Worm (Caenorhabditis elegans) whole organism, L1 larva: ENCODE data around the gene fntb-1.

Experiments used
- C04F5.9 ChIP-seq: sonication (generic microtip); optimal IDR thresholded peaks from 2 replicates; lab custom pipeline; 2016; ENCODE audit warnings: missing genetic modification characterization, missing compliant biosample characterization
- C16A3.4 ChIP-seq: fragments of 150-350 bp; optimal IDR thresholded peaks from 2 replicates; lab custom pipeline; 2014; ENCODE audit warnings: missing biosample characterization, missing genetic modification characterization
- C34B4.2 ChIP-seq: sonication (generic microtip); optimal IDR thresholded peaks from 2 replicates; lab custom pipeline; 2017; ENCODE audit warnings: mild to moderate bottlenecking, missing genetic modification characterization, missing compliant biosample characterization
- F16B12.6 ChIP-seq: fragments of 150-350 bp; optimal IDR thresholded peaks from 2 replicates; lab custom pipeline; 2014; ENCODE audit warnings: missing biosample characterization, missing genetic modification characterization
- aha-1 ChIP-seq: fragments of 150-350 bp; optimal IDR thresholded peaks from 2 replicates; lab custom pipeline; 2014; ENCODE audit warnings: missing biosample characterization, missing genetic modification characterization
- blmp-1 ChIP-seq: fragments of 150-350 bp; optimal IDR thresholded peaks from 2 replicates; lab custom pipeline; 2014; ENCODE audit warnings: missing biosample characterization, missing genetic modification characterization
- ceh-63 ChIP-seq: fragments of 200-800 bp; sonication (Bioruptor generic); optimal IDR thresholded peaks from 2 replicates; lab custom pipeline; 2018; ENCODE audit warnings: mild to moderate bottlenecking, missing genetic modification characterization, missing compliant biosample characterization
- ceh-8 ChIP-seq: fragments of 200-800 bp; sonication (Bioruptor generic); optimal IDR thresholded peaks from 2 replicates; lab custom pipeline; 2018; ENCODE audit warnings: mild to moderate bottlenecking, missing genetic modification characterization, moderate library complexity, missing compliant biosample characterization
- ceh-90 ChIP-seq: sonication (generic microtip); optimal IDR thresholded peaks from 2 replicates; lab custom pipeline; 2016; ENCODE audit warnings: missing genetic modification characterization, missing compliant biosample characterization
- ces-1 ChIP-seq: fragments of 150-350 bp; optimal IDR thresholded peaks from 2 replicates; lab custom pipeline; 2014; ENCODE audit warnings: missing biosample characterization, missing genetic modification reagents, missing genetic modification characterization
- efl-1 ChIP-seq, 4 experiments: fragments of 150-350 bp; optimal IDR thresholded peaks in 3 of 4; peaks in 1 of 4; 1 replicate in 1 of 4; 2 replicates in 3 of 4; lab custom pipeline; 2014; ENCODE audit warnings: missing biosample characterization in 2 of 4, missing genetic modification characterization in 2 of 4, missing genetic modification reagents in 2 of 4
- efl-3 ChIP-seq: fragments of 200-800 bp; sonication (Bioruptor generic); optimal IDR thresholded peaks from 2 replicates; lab custom pipeline; 2018; ENCODE audit warnings: mild to moderate bottlenecking, missing genetic modification characterization, missing compliant biosample characterization
- egl-13 ChIP-seq: sonication (generic microtip); optimal IDR thresholded peaks from 2 replicates; lab custom pipeline; 2016; ENCODE audit warnings: missing genotype, missing genetic modification reagents, missing genetic modification characterization, missing compliant biosample characterization
- ets-5 ChIP-seq: fragments of 200-800 bp; sonication (Bioruptor generic); IDR thresholded peaks from 2 replicates; pipeline ENCODE4 v1.3.6; 2022; ENCODE audit warnings: missing genetic modification characterization, missing compliant biosample characterization
- fos-1 ChIP-seq: fragments of 150-350 bp; optimal IDR thresholded peaks from 2 replicates; lab custom pipeline; 2014; ENCODE audit warnings: missing biosample characterization, missing genetic modification characterization
- grh-1 ChIP-seq: fragments of 200-800 bp; sonication (Bioruptor generic); IDR thresholded peaks from 2 replicates; pipeline ENCODE4 v1.3.6; 2022; ENCODE audit warnings: missing genetic modification reagents, missing genetic modification characterization, missing compliant biosample characterization
- hlh-17 ChIP-seq: fragments of 200-800 bp; sonication (Bioruptor generic); optimal IDR thresholded peaks from 2 replicates; lab custom pipeline; 2018; ENCODE audit warnings: missing genetic modification characterization, mild to moderate bottlenecking, missing compliant biosample characterization, moderate library complexity, borderline replicate concordance
- irx-1 ChIP-seq: sonication (generic microtip); optimal IDR thresholded peaks from 2 replicates; lab custom pipeline; 2016; ENCODE audit warnings: missing genetic modification characterization, missing compliant biosample characterization
- isw-1 ChIP-seq: fragments of 200-800 bp; sonication (Bioruptor generic); IDR thresholded peaks from 2 replicates; pipeline ENCODE4 v1.3.6; 2022; ENCODE audit warnings: missing genetic modification characterization, missing compliant biosample characterization
- jun-1 ChIP-seq: fragments of 150-350 bp; optimal IDR thresholded peaks from 2 replicates; lab custom pipeline; 2014; ENCODE audit warnings: missing biosample characterization, missing genetic modification reagents, missing genetic modification characterization
- lin-13 ChIP-seq: fragments of 150-350 bp; optimal IDR thresholded peaks from 2 replicates; lab custom pipeline; 2014; ENCODE audit warnings: missing biosample characterization, missing genetic modification reagents, missing genetic modification characterization
- lin-14 ChIP-seq: fragments of 200-800 bp; sonication (Bioruptor generic); optimal IDR thresholded peaks from 2 replicates; lab custom pipeline; 2018; ENCODE audit warnings: mild to moderate bottlenecking, missing genetic modification characterization, moderate library complexity, missing compliant biosample characterization
- lin-15B ChIP-seq: fragments of 150-350 bp; sonication (generic microtip); optimal IDR thresholded peaks from 3 replicates; lab custom pipeline; 2014; ENCODE audit warnings: missing biosample characterization, missing genetic modification characterization
- lin-39 ChIP-seq: fragments of 150-350 bp; optimal IDR thresholded peaks from 2 replicates; lab custom pipeline; 2014; ENCODE audit warnings: missing biosample characterization, missing genetic modification reagents, missing genetic modification characterization
- lir-3 ChIP-seq: sonication (generic microtip); optimal IDR thresholded peaks from 2 replicates; lab custom pipeline; 2016; ENCODE audit warnings: mild to moderate bottlenecking, missing genetic modification characterization, moderate library complexity, missing compliant biosample characterization; ENCODE audit not compliant: poor library complexity
- lsy-2 ChIP-seq, 2 experiments: fragments of 150-350 bp; optimal IDR thresholded peaks; 2 replicates each; lab custom pipeline; 2014; ENCODE audit warnings: missing biosample characterization in 2 of 2, missing genetic modification characterization in 2 of 2
- mab-9 ChIP-seq: fragments of 200-800 bp; sonication (Bioruptor generic); IDR thresholded peaks from 2 replicates; pipeline ENCODE4 v1.3.6; 2022; ENCODE audit warnings: missing genetic modification reagents, missing genetic modification characterization, missing compliant biosample characterization
- nhr-11 ChIP-seq: fragments of 150-350 bp; optimal IDR thresholded peaks from 2 replicates; lab custom pipeline; 2014; ENCODE audit warnings: missing biosample characterization, missing genetic modification characterization
- nhr-12 ChIP-seq: sonication (generic microtip); optimal IDR thresholded peaks from 2 replicates; lab custom pipeline; 2017; ENCODE audit warnings: missing biosample characterization, missing genetic modification characterization
- nhr-19 ChIP-seq: fragments of 200-800 bp; sonication (Bioruptor generic); conservative IDR thresholded peaks from 2 replicates; pipeline ENCODE4 v1.3.6; 2022; ENCODE audit warnings: missing genetic modification characterization, missing compliant biosample characterization
- nhr-20 ChIP-seq: sonication (generic microtip); optimal IDR thresholded peaks from 2 replicates; lab custom pipeline; 2016; ENCODE audit warnings: mild to moderate bottlenecking, missing genetic modification characterization, missing compliant biosample characterization
- nhr-28 ChIP-seq: fragments of 150-350 bp; optimal IDR thresholded peaks from 2 replicates; lab custom pipeline; 2014; ENCODE audit warnings: missing biosample characterization, missing genetic modification characterization
- nhr-47 ChIP-seq: sonication (generic microtip); optimal IDR thresholded peaks from 2 replicates; lab custom pipeline; 2016; ENCODE audit warnings: mild to moderate bottlenecking, missing genetic modification characterization, moderate library complexity, missing compliant biosample characterization
- nhr-71 ChIP-seq: sonication (generic microtip); optimal IDR thresholded peaks from 2 replicates; lab custom pipeline; 2016; ENCODE audit warnings: mild to moderate bottlenecking, missing genetic modification characterization, moderate library complexity, missing compliant biosample characterization
- nhr-76 ChIP-seq: sonication (generic microtip); optimal IDR thresholded peaks from 2 replicates; lab custom pipeline; 2017; ENCODE audit warnings: missing biosample characterization, missing genetic modification characterization
- nhr-90 ChIP-seq: sonication (generic microtip); optimal IDR thresholded peaks from 2 replicates; lab custom pipeline; 2016; ENCODE audit warnings: mild to moderate bottlenecking, missing genetic modification characterization, missing compliant biosample characterization; ENCODE audit not compliant: poor library complexity
- pag-3 ChIP-seq: sonication (generic microtip); optimal IDR thresholded peaks from 2 replicates; lab custom pipeline; 2017; ENCODE audit warnings: missing genetic modification characterization, mild to moderate bottlenecking, missing compliant biosample characterization, antibody characterized with exemption, borderline replicate concordance; ENCODE audit not compliant: insufficient read depth
- rnt-1 ChIP-seq: sonication (generic microtip); optimal IDR thresholded peaks from 2 replicates; lab custom pipeline; 2016; ENCODE audit warnings: mild to moderate bottlenecking, missing genetic modification characterization, moderate library complexity, missing compliant biosample characterization
- sox-4 ChIP-seq: sonication (generic microtip); optimal IDR thresholded peaks from 2 replicates; lab custom pipeline; 2016; ENCODE audit warnings: missing genetic modification characterization, missing compliant biosample characterization
- tbx-2 ChIP-seq: sonication (generic microtip); optimal IDR thresholded peaks from 2 replicates; lab custom pipeline; 2016; ENCODE audit warnings: missing genetic modification characterization, missing compliant biosample characterization
- unc-130 ChIP-seq: fragments of 150-350 bp; optimal IDR thresholded peaks from 2 replicates; lab custom pipeline; 2017; ENCODE audit warnings: missing biosample characterization, missing genetic modification characterization, inconsistent platforms
- unc-30 ChIP-seq: sonication (generic microtip); optimal IDR thresholded peaks from 2 replicates; lab custom pipeline; 2017; ENCODE audit warnings: missing biosample characterization, missing genetic modification characterization
- vab-15 ChIP-seq: sonication (generic microtip); optimal IDR thresholded peaks from 2 replicates; lab custom pipeline; 2017; ENCODE audit warnings: missing genotype, mild to moderate bottlenecking, missing genetic modification characterization, missing compliant biosample characterization
- zag-1 ChIP-seq: fragments of 150-350 bp; optimal IDR thresholded peaks from 2 replicates; lab custom pipeline; 2014; ENCODE audit warnings: missing biosample characterization, missing genetic modification characterization
- ztf-11 ChIP-seq, 2 experiments: sonication (generic microtip); optimal IDR thresholded peaks; 2 replicates each; lab custom pipeline; 2016 to 2017; ENCODE audit warnings: missing genetic modification characterization in 2 of 2, missing biosample characterization in 1 of 2, missing compliant biosample characterization in 1 of 2
- ztf-4 ChIP-seq: fragments of 150-350 bp; optimal IDR thresholded peaks from 2 replicates; lab custom pipeline; 2014; ENCODE audit warnings: missing biosample characterization, missing genetic modification characterization

fntb-1 gene

ce11 chrV:14421325-14421724 is 26.1 kb upstream of the fntb-1 start, which contains the start of gene dhs-22:
dhs-22 (minus strand) TSS chrV:14421440.
- no peak for TF ChIP-seq grh-1 (GFP tag; lab: Robert Waterston, UW)
- no peak for TF ChIP-seq pag-3 (tag; lab: Kevin White, UChicago)
- TF ChIP-seq nhr-47 (tag; lab: Kevin White, UChicago), result no peak
- no peak for TF ChIP-seq vab-15 (tag; lab: Kevin White, UChicago)
- no peak for TF ChIP-seq C04F5.9 (tag; lab: Kevin White, UChicago)
- TF ChIP-seq lin-14 (GFP tag; lab: Kevin White, UChicago), result no peak
- TF ChIP-seq mab-9 (GFP tag; lab: Robert Waterston, UW), result no peak
- TF ChIP-seq nhr-19 (GFP tag; lab: Robert Waterston, UW), result no peak
- no peak for TF ChIP-seq nhr-28 (tag; lab: Kevin White, UChicago)
- TF ChIP-seq tbx-2 (tag; lab: Kevin White, UChicago), result no peak
- no peak for TF ChIP-seq nhr-90 (tag; lab: Kevin White, UChicago)
- no peak for TF ChIP-seq C16A3.4
- TF ChIP-seq fos-1 (tag; lab: Kevin White, UChicago), result no peak
- no peak for TF ChIP-seq lin-15B (tag; lab: Kevin White, UChicago)
- no peak for TF ChIP-seq hlh-17
- TF ChIP-seq nhr-12, result no peak
- TF ChIP-seq ztf-11 (tag; optimal IDR thresholded peaks at IDR 0.05; lab: Kevin White, UChicago), result no peak
- TF ChIP-seq unc-130 (tag; lab: Kevin White, UChicago), result no peak
- no peak for TF ChIP-seq F16B12.6 (tag; lab: Kevin White, UChicago)

ce11 chrV:14422317-14422716 is 25.1 kb upstream of the fntb-1 start, which contains the start of gene pas-1:
pas-1 (minus strand) TSS chrV:14422618.
- TF ChIP-seq ceh-90 (tag; lab: Kevin White, UChicago) (no peak), tbx-2 (tag; lab: Kevin White, UChicago) (no peak), efl-1 (optimal IDR thresholded peaks at IDR 0.05; lab: Kevin White, UChicago) (no peak), efl-1 (GFP tag; optimal IDR thresholded peaks at IDR 0.05 in 1 of 2; lab: Kevin White, UChicago) (peak in 1 of 2 experiments; percentile 10)

- TF ChIP-seq C16A3.4 (peak; percentile 59), lsy-2 (tag; optimal IDR thresholded peaks at IDR 0.05; lab: Kevin White, UChicago) (peak; percentile 27 to 71), egl-13 (tag; lab: Kevin White, UChicago) (no peak), nhr-71 (peak; percentile 62), rnt-1 (tag; lab: Kevin White, UChicago) (peak; percentile 42), C34B4.2 (tag; lab: Kevin White, UChicago) (no peak), aha-1 (tag; lab: Kevin White, UChicago) (no peak), ceh-8 (GFP tag; lab: Kevin White, UChicago) (no peak), ets-5 (GFP tag; lab: Robert Waterston, UW) (no peak), lin-39 (no peak), sox-4 (peak; percentile 29), lin-13 (GFP tag; lab: Kevin White, UChicago) (peak; percentile 12), irx-1 (tag; lab: Kevin White, UChicago) (no peak), isw-1 (GFP tag; lab: Robert Waterston, UW) (peak; percentile 32; the same call in 1 of the 2 replicates), nhr-28 (tag; lab: Kevin White, UChicago) (no peak), ceh-63 (GFP tag; lab: Kevin White, UChicago) (no peak), nhr-19 (GFP tag; lab: Robert Waterston, UW) (0 out of 2 replicates have a peak, but pooled peaks have one; percentile 5), unc-30 (tag; lab: Kevin White, UChicago) (no peak), fos-1 (tag; lab: Kevin White, UChicago) (no peak), ceh-90 (tag; lab: Kevin White, UChicago) (peak; percentile 25), nhr-20 (tag; lab: Kevin White, UChicago) (peak; percentile 56), nhr-76 (no peak), efl-1 (optimal IDR thresholded peaks at IDR 0.05; lab: Kevin White, UChicago) (peak; percentile 52 to 58), efl-1 (GFP tag; optimal IDR thresholded peaks at IDR 0.05 in 1 of 2; lab: Kevin White, UChicago) (peak; percentile 50 to 78), nhr-11 (tag; lab: Kevin White, UChicago) (no peak), efl-3 (GFP tag; lab: Kevin White, UChicago) (no peak), F16B12.6 (tag; lab: Kevin White, UChicago) (peak; percentile 27), blmp-1 (tag; lab: Kevin White, UChicago) (no peak), ztf-4 (tag; lab: Kevin White, UChicago) (no peak), vab-15 (tag; lab: Kevin White, UChicago) (peak; percentile 50), ces-1 (GFP tag; lab: Kevin White, UChicago) (no peak), jun-1 (tag; lab: Kevin White, UChicago) (no peak), lir-3 (tag; lab: Kevin White, UChicago) (peak; percentile 68), ztf-11 (tag; optimal IDR thresholded peaks at IDR 0.05; lab: Kevin White, UChicago) (peak in 1 of 2 experiments; percentile 64), zag-1 (tag; lab: Kevin White, UChicago) (no peak)
Measured at ce11 chrV:14423268-14423667, 24.2 kb upstream of the fntb-1 start, which contains the start of gene rpoa-12. rpoa-12 (minus strand) TSS chrV:14423304.
